Worm (Caenorhabditis elegans) whole organism, L4 larva: ENCODE results near the gene enpp-1.
A peak's percentile ranks its signal among the peaks of the same experiment; 100 is the strongest.

Source experiments
- ZK546.5 ChIP-seq, 2 experiments: sonication (generic microtip); optimal IDR thresholded peaks; 2 replicates each; lab custom pipeline; 2017; ENCODE audit warnings: missing biosample characterization in 2 of 2, missing genetic modification characterization in 2 of 2
- ceh-44 ChIP-seq: fragments of 200-800 bp; sonication (Bioruptor generic); IDR thresholded peaks from 2 replicates; pipeline ENCODE4 v1.3.6; 2022; ENCODE audit warnings: missing genetic modification reagents, missing genetic modification characterization, missing compliant biosample characterization
- ceh-82 ChIP-seq: sonication (generic microtip); optimal IDR thresholded peaks from 2 replicates; lab custom pipeline; 2017; ENCODE audit warnings: missing biosample characterization, missing genetic modification characterization
- nhr-237 ChIP-seq: sonication (generic microtip); optimal IDR thresholded peaks from 2 replicates; lab custom pipeline; 2017; ENCODE audit warnings: missing biosample characterization, missing genetic modification characterization
- nhr-28 ChIP-seq: fragments of 150-350 bp; optimal IDR thresholded peaks from 2 replicates; lab custom pipeline; 2014; ENCODE audit warnings: missing biosample characterization, missing genetic modification characterization
- spr-3 ChIP-seq: fragments of 200-800 bp; sonication (Bioruptor generic); optimal IDR thresholded peaks from 2 replicates; lab custom pipeline; 2018; ENCODE audit warnings: mild to moderate bottlenecking, missing genetic modification characterization, missing compliant biosample characterization

ce11 chrV:12091759-12092158 lies 39.5 kb upstream of the enpp-1 start, which contains the start of gene nhr-206:
- TF ChIP-seq ceh-44, result no peak
- TF ChIP-seq nhr-28 (tag; lab: Kevin White, UChicago), result peak; percentile 98
- TF ChIP-seq ceh-82 (tag; lab: Kevin White, UChicago), result no peak
- TF ChIP-seq ZK546.5 (tag; optimal IDR thresholded peaks at IDR 0.05; lab: Kevin White, UChicago), result no peak
- TF ChIP-seq spr-3 (GFP tag; lab: Kevin White, UChicago), result no peak
- no peak for TF ChIP-seq nhr-237
